Worm (Caenorhabditis elegans) whole organism, L1 larva: ENCODE measurements around the gene srx-8.

Experiments
- C04F5.9 ChIP-seq: sonication (generic microtip); optimal IDR thresholded peaks from 2 replicates; lab custom pipeline; 2016; ENCODE audit warnings: missing genetic modification characterization, missing compliant biosample characterization
- F16B12.6 ChIP-seq: fragments of 150-350 bp; optimal IDR thresholded peaks from 2 replicates; lab custom pipeline; 2014; ENCODE audit warnings: missing biosample characterization, missing genetic modification characterization
- Y116A8C.19 ChIP-seq: sonication (generic microtip); optimal IDR thresholded peaks from 2 replicates; lab custom pipeline; 2016; ENCODE audit warnings: missing compliant biosample characterization, missing genetic modification characterization, borderline replicate concordance
- aha-1 ChIP-seq: fragments of 150-350 bp; optimal IDR thresholded peaks from 2 replicates; lab custom pipeline; 2014; ENCODE audit warnings: missing biosample characterization, missing genetic modification characterization
- ceh-82 ChIP-seq, 3 experiments: fragments of 150-350 bp in 1 of 3; sonication (generic microtip) in 2 of 3; optimal IDR thresholded peaks; 2 replicates each; lab custom pipeline; 2014 to 2017; ENCODE audit warnings: missing biosample characterization in 3 of 3, missing genetic modification characterization in 3 of 3
- ceh-88 ChIP-seq: fragments of 200-800 bp; sonication (Bioruptor generic); IDR thresholded peaks from 2 replicates; pipeline ENCODE4 v1.3.6; 2022; ENCODE audit warnings: missing genetic modification characterization, missing compliant biosample characterization
- ceh-90 ChIP-seq: sonication (generic microtip); optimal IDR thresholded peaks from 2 replicates; lab custom pipeline; 2016; ENCODE audit warnings: missing genetic modification characterization, missing compliant biosample characterization
- dsc-1 ChIP-seq: sonication (generic microtip); optimal IDR thresholded peaks from 2 replicates; lab custom pipeline; 2016; ENCODE audit warnings: mild to moderate bottlenecking, missing genetic modification characterization, missing compliant biosample characterization
- egl-13 ChIP-seq: sonication (generic microtip); optimal IDR thresholded peaks from 2 replicates; lab custom pipeline; 2016; ENCODE audit warnings: missing genotype, missing genetic modification reagents, missing genetic modification characterization, missing compliant biosample characterization
- egl-27 ChIP-seq, 2 experiments: fragments of 150-350 bp in 1 of 2; sonication (generic microtip); optimal IDR thresholded peaks; 3 replicates each; lab custom pipeline; 2017 to 2018; ENCODE audit warnings: missing biosample characterization in 2 of 2, missing genetic modification characterization in 2 of 2, missing genetic modification reagents in 2 of 2
- elt-2 ChIP-seq: sonication (generic microtip); optimal IDR thresholded peaks from 2 replicates; lab custom pipeline; 2016; ENCODE audit warnings: missing genetic modification characterization, mild to moderate bottlenecking, inconsistent platforms, missing compliant biosample characterization, missing genetic modification reagents
- elt-3 ChIP-seq, 6 experiments: fragments of 150-350 bp in 1 of 6; sonication (generic microtip); optimal IDR thresholded peaks; 2 replicates each; lab custom pipeline; 2017 to 2018; ENCODE audit warnings: missing biosample characterization in 6 of 6, missing genetic modification characterization in 6 of 6, inconsistent platforms in 1 of 6
- fkh-10 ChIP-seq: sonication (generic microtip); optimal IDR thresholded peaks from 2 replicates; lab custom pipeline; 2017; ENCODE audit warnings: missing biosample characterization, missing genetic modification reagents, missing genetic modification characterization
- fos-1 ChIP-seq: fragments of 150-350 bp; optimal IDR thresholded peaks from 2 replicates; lab custom pipeline; 2014; ENCODE audit warnings: missing biosample characterization, missing genetic modification characterization
- hlh-17 ChIP-seq: fragments of 200-800 bp; sonication (Bioruptor generic); optimal IDR thresholded peaks from 2 replicates; lab custom pipeline; 2018; ENCODE audit warnings: missing genetic modification characterization, mild to moderate bottlenecking, missing compliant biosample characterization, moderate library complexity, borderline replicate concordance
- irx-1 ChIP-seq: sonication (generic microtip); optimal IDR thresholded peaks from 2 replicates; lab custom pipeline; 2016; ENCODE audit warnings: missing genetic modification characterization, missing compliant biosample characterization
- isw-1 ChIP-seq: fragments of 200-800 bp; sonication (Bioruptor generic); IDR thresholded peaks from 2 replicates; pipeline ENCODE4 v1.3.6; 2022; ENCODE audit warnings: missing genetic modification characterization, missing compliant biosample characterization
- lin-13 ChIP-seq: fragments of 150-350 bp; optimal IDR thresholded peaks from 2 replicates; lab custom pipeline; 2014; ENCODE audit warnings: missing biosample characterization, missing genetic modification reagents, missing genetic modification characterization
- lin-14 ChIP-seq: fragments of 200-800 bp; sonication (Bioruptor generic); optimal IDR thresholded peaks from 2 replicates; lab custom pipeline; 2018; ENCODE audit warnings: mild to moderate bottlenecking, missing genetic modification characterization, moderate library complexity, missing compliant biosample characterization
- mdl-1 ChIP-seq, 2 experiments: fragments of 150-350 bp; optimal IDR thresholded peaks; 2 replicates each; lab custom pipeline; 2014 to 2017; ENCODE audit warnings: missing biosample characterization in 2 of 2, missing genetic modification characterization in 2 of 2, inconsistent platforms in 1 of 2
- mep-1 ChIP-seq: fragments of 150-350 bp; optimal IDR thresholded peaks from 2 replicates; lab custom pipeline; 2014; ENCODE audit warnings: missing biosample characterization, missing genetic modification characterization
- nhr-11 ChIP-seq: fragments of 150-350 bp; optimal IDR thresholded peaks from 2 replicates; lab custom pipeline; 2014; ENCODE audit warnings: missing biosample characterization, missing genetic modification characterization
- nhr-19 ChIP-seq: fragments of 200-800 bp; sonication (Bioruptor generic); conservative IDR thresholded peaks from 2 replicates; pipeline ENCODE4 v1.3.6; 2022; ENCODE audit warnings: missing genetic modification characterization, missing compliant biosample characterization
- nhr-20 ChIP-seq: sonication (generic microtip); optimal IDR thresholded peaks from 2 replicates; lab custom pipeline; 2016; ENCODE audit warnings: mild to moderate bottlenecking, missing genetic modification characterization, missing compliant biosample characterization
- nhr-237 ChIP-seq: fragments of 150-350 bp; optimal IDR thresholded peaks from 2 replicates; lab custom pipeline; 2014; ENCODE audit warnings: missing biosample characterization, missing genetic modification characterization
- nhr-28 ChIP-seq: fragments of 150-350 bp; optimal IDR thresholded peaks from 2 replicates; lab custom pipeline; 2014; ENCODE audit warnings: missing biosample characterization, missing genetic modification characterization
- nhr-71 ChIP-seq: sonication (generic microtip); optimal IDR thresholded peaks from 2 replicates; lab custom pipeline; 2016; ENCODE audit warnings: mild to moderate bottlenecking, missing genetic modification characterization, moderate library complexity, missing compliant biosample characterization
- nhr-76 ChIP-seq: sonication (generic microtip); optimal IDR thresholded peaks from 2 replicates; lab custom pipeline; 2017; ENCODE audit warnings: missing biosample characterization, missing genetic modification characterization
- pax-3 ChIP-seq: fragments of 200-800 bp; sonication (Bioruptor generic); optimal IDR thresholded peaks from 2 replicates; lab custom pipeline; 2018; ENCODE audit warnings: mild to moderate bottlenecking, missing genetic modification characterization, moderate library complexity, missing compliant biosample characterization
- snu-23 ChIP-seq: sonication (generic microtip); optimal IDR thresholded peaks from 2 replicates; lab custom pipeline; 2016; ENCODE audit warnings: missing genetic modification characterization, missing compliant biosample characterization
- sox-4 ChIP-seq: sonication (generic microtip); optimal IDR thresholded peaks from 2 replicates; lab custom pipeline; 2016; ENCODE audit warnings: missing genetic modification characterization, missing compliant biosample characterization
- tlp-1 ChIP-seq: fragments of 150-350 bp; optimal IDR thresholded peaks from 2 replicates; lab custom pipeline; 2014; ENCODE audit warnings: missing biosample characterization, missing genetic modification characterization
- unc-62 ChIP-seq: fragments of 150-350 bp; optimal IDR thresholded peaks from 2 replicates; lab custom pipeline; 2014; ENCODE audit warnings: missing biosample characterization, missing genetic modification reagents, missing genetic modification characterization
- unc-86 ChIP-seq: sonication (generic microtip); optimal IDR thresholded peaks from 2 replicates; lab custom pipeline; 2016; ENCODE audit warnings: missing genetic modification characterization, missing compliant biosample characterization
- xbp-1 ChIP-seq: sonication (generic microtip); optimal IDR thresholded peaks from 2 replicates; lab custom pipeline; 2016; ENCODE audit warnings: missing genetic modification characterization, missing compliant biosample characterization
- zag-1 ChIP-seq: fragments of 150-350 bp; optimal IDR thresholded peaks from 2 replicates; lab custom pipeline; 2014; ENCODE audit warnings: missing biosample characterization, missing genetic modification characterization
- zip-4 ChIP-seq: fragments of 200-800 bp; sonication (Bioruptor generic); optimal IDR thresholded peaks from 2 replicates; lab custom pipeline; 2018; ENCODE audit warnings: mild to moderate bottlenecking, missing genetic modification characterization, moderate library complexity, missing compliant biosample characterization
- ztf-11 ChIP-seq, 2 experiments: sonication (generic microtip); optimal IDR thresholded peaks; 2 replicates each; lab custom pipeline; 2016 to 2017; ENCODE audit warnings: missing genetic modification characterization in 2 of 2, missing biosample characterization in 1 of 2, missing compliant biosample characterization in 1 of 2

The srx-8 gene

DNA sequence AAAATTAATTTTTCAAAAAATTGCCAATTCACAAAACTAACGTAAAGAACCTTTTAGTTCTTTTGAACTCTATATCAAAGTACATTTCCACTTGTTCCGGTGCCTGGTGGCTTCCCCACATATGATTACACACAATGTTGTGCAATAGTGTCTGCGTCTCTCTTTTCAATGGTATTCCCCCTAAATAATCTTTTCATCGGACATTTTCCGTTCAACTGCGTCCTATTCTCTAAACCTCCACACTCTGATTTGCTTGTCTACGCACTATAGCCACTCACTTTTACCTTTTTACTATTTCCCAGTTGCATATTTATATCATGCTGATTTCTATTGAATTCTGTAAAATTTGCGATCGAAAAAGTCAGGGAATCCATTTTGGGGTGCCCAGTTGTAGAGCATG is 23.9 kb downstream of the srx-8 start, which contains the start of gene nhr-58 (continued):
- TF ChIP-seq mep-1 (tag; lab: Kevin White, UChicago), result peak; percentile 64
- no peak for TF ChIP-seq irx-1 (tag; lab: Kevin White, UChicago)
- TF ChIP-seq pax-3 (tag; lab: Kevin White, UChicago), result no peak
- TF ChIP-seq tlp-1 (tag; lab: Kevin White, UChicago), result no peak
- peak in 2 of 3 experiments; percentile 12 to 54 for TF ChIP-seq ceh-82 (tag; optimal IDR thresholded peaks at IDR 0.05; lab: Kevin White, UChicago)
- TF ChIP-seq egl-27 (tag; optimal IDR thresholded peaks at IDR 0.05; lab: Kevin White, UChicago), result peak; percentile 70 to 83
- no peak for TF ChIP-seq F16B12.6 (tag; lab: Kevin White, UChicago)
- no peak for TF ChIP-seq lin-13 (GFP tag; lab: Kevin White, UChicago)
- TF ChIP-seq ceh-88, result no peak
- peak; percentile 77 for TF ChIP-seq nhr-20 (tag; lab: Kevin White, UChicago)
- peak; percentile 58 for TF ChIP-seq nhr-19
- no peak for TF ChIP-seq dsc-1 (tag; lab: Kevin White, UChicago)
- no peak for TF ChIP-seq fkh-10 (GFP tag; lab: Kevin White, UChicago)
- TF ChIP-seq sox-4 (tag; lab: Kevin White, UChicago), result no peak
- TF ChIP-seq isw-1 (GFP tag; lab: Robert Waterston, UW), result no peak
- peak in 1 of 2 experiments; percentile 71 for TF ChIP-seq mdl-1 (tag; optimal IDR thresholded peaks at IDR 0.05; lab: Kevin White, UChicago)
- no peak for TF ChIP-seq ceh-90
- peak; percentile 65 for TF ChIP-seq elt-2 (tag; lab: Kevin White, UChicago)
- TF ChIP-seq aha-1 (tag; lab: Kevin White, UChicago), result no peak
- no peak for TF ChIP-seq zag-1 (tag; lab: Kevin White, UChicago)
- peak; percentile 99 for TF ChIP-seq lin-14 (GFP tag; lab: Kevin White, UChicago)
- no peak for TF ChIP-seq unc-62 (GFP tag; lab: Kevin White, UChicago)
- no peak for TF ChIP-seq egl-13 (tag; lab: Kevin White, UChicago)

- no peak for TF ChIP-seq Y116A8C.19 (tag; lab: Kevin White, UChicago)
- TF ChIP-seq zip-4 (GFP tag; lab: Kevin White, UChicago), result no peak
- no peak for TF ChIP-seq tlp-1 (tag; lab: Kevin White, UChicago)
- no peak for TF ChIP-seq nhr-11
- TF ChIP-seq aha-1 (tag; lab: Kevin White, UChicago), result no peak
- TF ChIP-seq hlh-17 (GFP tag; lab: Kevin White, UChicago), result no peak
- no peak for TF ChIP-seq nhr-237 (tag; lab: Kevin White, UChicago)
- TF ChIP-seq nhr-28 (tag; lab: Kevin White, UChicago), result no peak
- TF ChIP-seq nhr-76, result no peak
- TF ChIP-seq fos-1 (tag; lab: Kevin White, UChicago), result no peak
- TF ChIP-seq, all 84 proteins: peak for 0
Observed at ce11 chrV:527602-528001, 28.4 kb downstream of the srx-8 start, which contains the start of gene srw-108. Gene srw-108, plus strand, starts transcription at chrV:527902.

DNA sequence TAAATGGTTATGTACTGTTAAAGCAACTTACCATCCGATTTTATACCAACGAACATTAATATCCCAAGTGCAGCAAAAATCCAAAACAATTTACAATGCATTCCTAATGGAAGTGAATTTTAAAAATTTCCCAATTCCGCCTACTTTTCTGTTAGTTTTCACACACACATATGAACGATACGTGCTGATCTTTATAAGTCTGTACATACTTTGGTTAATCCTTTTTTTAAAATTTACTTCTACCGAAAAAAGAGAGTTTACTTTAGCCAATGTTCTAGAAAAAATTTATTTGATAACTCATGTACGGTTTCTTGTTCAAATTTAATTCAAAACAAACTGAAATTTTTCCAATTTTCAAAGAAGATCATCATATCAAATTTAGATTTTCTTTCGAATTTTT is 30.9 kb downstream of the srx-8 start, which contains the start of gene R11G11.16:
Gene R11G11.16 (minus strand): TSS at position 101 of the 400 bp plus-strand sequence.
- TF ChIP-seq unc-86 (tag; lab: Kevin White, UChicago) (no peak), C04F5.9 (no peak), ceh-88 (no peak), nhr-237 (tag; lab: Kevin White, UChicago) (no peak), nhr-11 (no peak), xbp-1 (tag; lab: Kevin White, UChicago) (no peak), snu-23 (GFP tag; lab: Kevin White, UChicago) (no peak), nhr-71 (no peak), fos-1 (tag; lab: Kevin White, UChicago) (no peak), dsc-1 (tag; lab: Kevin White, UChicago) (no peak), ztf-11 (tag; optimal IDR thresholded peaks at IDR 0.05; lab: Kevin White, UChicago) (no peak), sox-4 (tag; lab: Kevin White, UChicago) (no peak), elt-3 (tag; optimal IDR thresholded peaks at IDR 0.05; lab: Kevin White, UChicago) (no peak)
